Worm (Caenorhabditis elegans) whole organism, L2 larva: Measurements from ENCODE around the gene dmsr-12.

Experiments
- C34F6.9 ChIP-seq: fragments of 150-350 bp; optimal IDR thresholded peaks from 2 replicates; lab custom pipeline; 2014; ENCODE audit warnings: missing biosample characterization, missing genetic modification characterization
- F13H6.1 ChIP-seq: sonication (generic microtip); optimal IDR thresholded peaks from 2 replicates; lab custom pipeline; 2016; ENCODE audit warnings: missing genetic modification characterization, missing compliant biosample characterization
- R02D3.7 ChIP-seq: fragments of 150-350 bp; optimal IDR thresholded peaks from 2 replicates; lab custom pipeline; 2014; ENCODE audit warnings: missing biosample characterization, missing genetic modification characterization
- Y55F3AM.14 ChIP-seq: fragments of 200-800 bp; sonication (Bioruptor generic); optimal IDR thresholded peaks from 2 replicates; lab custom pipeline; 2018; ENCODE audit warnings: mild to moderate bottlenecking, missing genetic modification characterization, missing compliant biosample characterization
- aly-2 ChIP-seq: fragments of 150-350 bp; optimal IDR thresholded peaks from 2 replicates; lab custom pipeline; 2014; ENCODE audit warnings: missing biosample characterization, missing genetic modification characterization
- ama-1 ChIP-seq: fragments of 150-350 bp; optimal IDR thresholded peaks from 2 replicates; lab custom pipeline; 2018; ENCODE audit warnings: inconsistent platforms
- blmp-1 ChIP-seq: sonication (generic microtip); optimal IDR thresholded peaks from 2 replicates; lab custom pipeline; 2017; ENCODE audit warnings: missing genetic modification characterization, mild to moderate bottlenecking, missing compliant biosample characterization, antibody characterized with exemption, moderate library complexity; ENCODE audit not compliant: insufficient read depth
- ceh-16 ChIP-seq: fragments of 150-350 bp; optimal IDR thresholded peaks from 2 replicates; lab custom pipeline; 2014; ENCODE audit warnings: missing biosample characterization, missing genetic modification characterization
- ceh-82 ChIP-seq: fragments of 150-350 bp; optimal IDR thresholded peaks from 2 replicates; lab custom pipeline; 2014; ENCODE audit warnings: missing biosample characterization, missing genetic modification characterization
- crh-2 ChIP-seq: sonication (generic microtip); optimal IDR thresholded peaks from 2 replicates; lab custom pipeline; 2017; ENCODE audit warnings: missing biosample characterization, missing genetic modification characterization
- egl-27 ChIP-seq: sonication (generic microtip); optimal IDR thresholded peaks from 3 replicates; lab custom pipeline; 2017; ENCODE audit warnings: missing biosample characterization, missing genetic modification reagents, missing genetic modification characterization
- elt-1 ChIP-seq: fragments of 150-350 bp; optimal IDR thresholded peaks from 2 replicates; lab custom pipeline; 2014; ENCODE audit warnings: missing biosample characterization, missing genetic modification characterization
- fos-1 ChIP-seq: fragments of 150-350 bp; optimal IDR thresholded peaks from 2 replicates; lab custom pipeline; 2014; ENCODE audit warnings: missing biosample characterization, missing genetic modification characterization
- gmeb-1 ChIP-seq: fragments of 150-350 bp; optimal IDR thresholded peaks from 2 replicates; lab custom pipeline; 2014; ENCODE audit warnings: missing biosample characterization, missing genetic modification characterization
- lin-11 ChIP-seq: fragments of 150-350 bp; sonication (generic microtip); optimal IDR thresholded peaks from 2 replicates; lab custom pipeline; 2014; ENCODE audit warnings: missing biosample characterization, missing genetic modification characterization, inconsistent platforms, mixed read lengths
- lin-13 ChIP-seq: fragments of 150-350 bp; optimal IDR thresholded peaks from 2 replicates; lab custom pipeline; 2014; ENCODE audit warnings: missing biosample characterization, missing genetic modification reagents, missing genetic modification characterization
- lin-39 ChIP-seq: fragments of 150-350 bp; optimal IDR thresholded peaks from 2 replicates; lab custom pipeline; 2014; ENCODE audit warnings: missing biosample characterization, missing genetic modification reagents, missing genetic modification characterization
- lsy-2 ChIP-seq, 2 experiments: fragments of 150-350 bp in 1 of 2; sonication (generic microtip) in 1 of 2; optimal IDR thresholded peaks; 2 replicates each; lab custom pipeline; 2014 to 2017; ENCODE audit warnings: missing biosample characterization in 2 of 2, missing genetic modification characterization in 2 of 2
- mbf-1 ChIP-seq: sonication (generic microtip); optimal IDR thresholded peaks from 2 replicates; lab custom pipeline; 2017; ENCODE audit warnings: missing biosample characterization, missing genetic modification characterization
- mdl-1 ChIP-seq, 2 experiments: fragments of 150-350 bp in 1 of 2; sonication (generic microtip) in 1 of 2; optimal IDR thresholded peaks; 2 replicates each; lab custom pipeline; 2017; ENCODE audit warnings: missing biosample characterization in 2 of 2, missing genetic modification characterization in 2 of 2
- nhr-10 ChIP-seq: sonication (generic microtip); optimal IDR thresholded peaks from 2 replicates; lab custom pipeline; 2017; ENCODE audit warnings: missing biosample characterization, missing genetic modification characterization
- nhr-12 ChIP-seq: fragments of 150-350 bp; optimal IDR thresholded peaks from 2 replicates; lab custom pipeline; 2014; ENCODE audit warnings: missing biosample characterization, missing genetic modification characterization
- nhr-129 ChIP-seq: fragments of 150-350 bp; optimal IDR thresholded peaks from 2 replicates; lab custom pipeline; 2014; ENCODE audit warnings: missing biosample characterization, missing genetic modification characterization
- nhr-21 ChIP-seq: fragments of 150-350 bp; optimal IDR thresholded peaks from 2 replicates; lab custom pipeline; 2014; ENCODE audit warnings: missing biosample characterization, missing genetic modification characterization
- nhr-6 ChIP-seq: fragments of 150-350 bp; optimal IDR thresholded peaks from 2 replicates; lab custom pipeline; 2014; ENCODE audit warnings: missing biosample characterization, missing genetic modification characterization
- nhr-77 ChIP-seq: fragments of 150-350 bp; optimal IDR thresholded peaks from 2 replicates; lab custom pipeline; 2014; ENCODE audit warnings: missing biosample characterization, missing genetic modification characterization
- peb-1 ChIP-seq: fragments of 150-350 bp; optimal IDR thresholded peaks from 2 replicates; lab custom pipeline; 2014; ENCODE audit warnings: missing biosample characterization, missing genetic modification characterization
- sem-4 ChIP-seq: fragments of 150-350 bp; optimal IDR thresholded peaks from 2 replicates; lab custom pipeline; 2014; ENCODE audit warnings: missing biosample characterization, missing genetic modification reagents, missing genetic modification characterization
- sma-3 ChIP-seq: sonication (generic microtip); optimal IDR thresholded peaks from 2 replicates; lab custom pipeline; 2016; ENCODE audit warnings: missing genetic modification reagents, missing genetic modification characterization, missing compliant biosample characterization
- snpc-4 ChIP-seq: fragments of 150-350 bp; optimal IDR thresholded peaks from 2 replicates; lab custom pipeline; 2014; ENCODE audit warnings: missing biosample characterization, missing genetic modification characterization
- unc-39 ChIP-seq: fragments of 150-350 bp; optimal IDR thresholded peaks from 2 replicates; lab custom pipeline; 2014; ENCODE audit warnings: missing biosample characterization, missing genetic modification characterization
- unc-55 ChIP-seq: fragments of 150-350 bp; sonication (generic microtip); optimal IDR thresholded peaks from 3 replicates; lab custom pipeline; 2014; ENCODE audit warnings: missing biosample characterization, missing genetic modification reagents, missing genetic modification characterization
- unc-62 ChIP-seq: fragments of 150-350 bp; optimal IDR thresholded peaks from 2 replicates; lab custom pipeline; 2014; ENCODE audit warnings: missing biosample characterization, missing genetic modification reagents, missing genetic modification characterization
- zag-1 ChIP-seq: fragments of 150-350 bp; optimal IDR thresholded peaks from 2 replicates; lab custom pipeline; 2014; ENCODE audit warnings: missing biosample characterization, missing genetic modification characterization

Gene dmsr-12

DNA sequence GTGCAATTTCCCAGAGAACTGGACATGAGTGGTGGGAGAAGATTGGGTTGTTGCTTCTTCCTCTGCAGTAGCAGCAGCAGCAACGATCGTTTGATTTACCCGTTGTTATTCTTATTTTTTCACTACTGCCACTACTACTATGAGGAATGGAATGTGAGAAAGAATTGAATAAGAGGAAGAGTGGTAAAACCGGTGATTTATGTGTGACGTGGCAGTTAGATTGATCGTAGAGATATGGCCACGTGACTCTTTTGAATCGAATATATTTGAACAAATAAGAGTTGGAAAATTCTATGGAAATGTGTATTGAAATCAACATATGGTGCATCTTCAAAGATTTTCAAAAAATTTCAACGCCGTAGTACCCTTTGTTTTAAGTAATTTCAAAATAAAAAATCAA is 10.0 kb downstream of the dmsr-12 start:
- no peak for TF ChIP-seq elt-1 (tag; lab: Kevin White, UChicago)
- peak; percentile 7 for TF ChIP-seq C34F6.9
- peak; percentile 83 for TF ChIP-seq crh-2
- TF ChIP-seq nhr-21 (tag; lab: Kevin White, UChicago) = no peak
- TF ChIP-seq egl-27 (tag; lab: Kevin White, UChicago) = no peak
- TF ChIP-seq, all 48 proteins: peak for 2

DNA sequence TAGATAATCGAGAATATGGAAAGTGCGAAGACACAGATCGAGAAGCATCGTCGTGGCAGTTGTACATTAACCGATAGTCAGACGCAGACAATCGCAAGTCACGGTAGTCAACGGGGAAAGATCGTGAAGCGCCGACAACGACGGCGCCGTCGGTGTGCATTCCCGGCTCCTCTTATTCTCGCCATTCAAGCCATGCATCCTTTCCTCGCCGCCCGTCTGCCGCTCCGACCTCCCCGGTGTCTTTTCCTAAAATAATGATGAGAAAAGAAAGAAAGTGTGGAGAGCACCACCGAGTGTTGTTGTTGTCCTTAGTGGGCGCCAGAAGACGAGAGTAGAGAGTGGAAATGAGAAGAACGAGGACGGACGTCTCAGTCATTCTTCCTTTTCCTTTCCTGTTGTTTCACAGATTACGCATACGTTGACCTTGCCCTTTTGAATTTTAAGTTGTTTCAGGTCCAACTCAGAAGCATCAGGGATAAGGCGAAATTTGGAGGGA is 12.4 kb downstream of the dmsr-12 start, which contains the start of gene ZC404.1:
Gene ZC404.1, plus strand, starts transcription at position 446 of the 496 bp plus-strand sequence.
- TF ChIP-seq snpc-4 (tag; lab: Kevin White, UChicago) (peak; percentile 62), ceh-16 (peak; percentile 27), unc-62 (GFP tag; lab: Kevin White, UChicago) (no peak), unc-55 (GFP tag; lab: Kevin White, UChicago) (peak; percentile 38), nhr-129 (peak; percentile 6), F13H6.1 (tag; lab: Kevin White, UChicago) (peak; percentile 34), lin-13 (no peak)

DNA sequence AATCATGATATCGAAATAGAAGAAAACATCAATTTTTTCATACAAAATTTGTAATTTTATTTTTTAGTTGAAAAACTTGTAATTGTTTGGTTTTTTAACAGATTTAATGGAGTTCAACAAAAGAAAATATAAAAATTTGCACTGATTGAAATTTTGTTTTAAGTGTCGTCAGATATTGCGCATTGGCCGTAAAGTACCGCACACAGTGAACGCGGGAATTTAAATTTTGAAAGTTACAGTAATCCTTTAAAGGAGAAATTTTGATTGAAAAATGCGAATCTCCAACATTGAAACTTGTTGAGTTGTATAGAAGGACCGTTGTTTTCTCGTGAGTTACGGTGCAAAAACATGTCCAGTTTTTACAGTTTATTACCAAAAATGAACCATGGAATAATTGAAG is 13.3 kb downstream of the dmsr-12 start:
- TF ChIP-seq F13H6.1 (tag; lab: Kevin White, UChicago) (no peak), mdl-1 (tag; optimal IDR thresholded peaks at IDR 0.05; lab: Kevin White, UChicago) (no peak), lsy-2 (tag; optimal IDR thresholded peaks at IDR 0.05; lab: Kevin White, UChicago) (peak in 1 of 2 experiments; percentile 27)

DNA sequence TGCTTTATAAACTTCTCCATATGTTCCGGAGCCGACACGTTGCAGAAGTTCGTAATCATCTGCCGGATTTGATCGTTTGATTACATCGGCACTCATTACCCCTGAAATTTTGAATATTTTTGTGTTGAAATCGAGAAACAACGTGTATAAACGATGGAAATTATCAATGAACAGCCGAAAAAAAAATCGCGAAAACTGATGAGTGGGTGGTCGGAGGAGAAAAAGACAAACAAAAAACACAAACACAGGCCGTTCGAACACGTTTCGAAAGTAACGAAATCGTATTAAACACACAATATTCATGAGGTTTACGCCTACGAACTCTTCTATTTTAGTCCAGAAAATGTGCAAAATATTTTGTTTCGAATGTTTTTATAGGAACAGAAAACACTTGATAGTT is 13.7 kb downstream of the dmsr-12 start, which contains the start of gene gck-2:
Gene gck-2, minus strand, starts transcription at position 101 of the 400 bp plus-strand sequence.
- TF ChIP-seq nhr-12 (tag; lab: Kevin White, UChicago) = no peak
- no peak for TF ChIP-seq mbf-1
- TF ChIP-seq lin-13 = no peak
- TF ChIP-seq fos-1 (tag; lab: Kevin White, UChicago) = no peak
- TF ChIP-seq lin-11 = no peak
- TF ChIP-seq Y55F3AM.14 (GFP tag; lab: Kevin White, UChicago) = no peak
- no peak for TF ChIP-seq nhr-77 (tag; lab: Kevin White, UChicago)
- no peak for TF ChIP-seq sem-4 (tag; lab: Kevin White, UChicago)
- no peak for TF ChIP-seq lin-39 (tag; lab: Kevin White, UChicago)

DNA sequence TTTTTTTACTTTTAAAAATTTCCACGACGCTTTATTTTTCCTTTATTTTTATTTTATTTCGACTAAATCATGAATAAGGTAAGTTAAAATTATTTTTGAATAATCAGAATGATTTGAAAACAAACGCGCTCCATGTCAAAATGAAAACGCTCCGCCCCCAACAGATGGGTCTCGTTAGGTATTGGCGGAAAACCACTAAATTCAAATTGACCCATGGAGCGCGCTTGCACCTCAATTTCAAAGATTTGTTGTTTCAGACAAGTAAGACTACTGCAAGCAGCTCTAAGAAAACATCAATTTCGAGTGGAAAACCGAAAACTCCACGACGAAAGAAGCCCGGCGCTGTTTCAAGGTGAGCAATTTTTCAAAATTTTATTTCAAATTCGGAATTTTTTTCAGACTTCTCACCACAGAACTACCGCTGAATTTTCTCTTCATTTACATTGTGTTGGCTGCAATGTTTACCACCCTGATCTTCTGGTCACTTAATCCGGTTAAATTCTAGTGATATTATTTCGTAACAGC is 18.3 kb downstream of the dmsr-12 start, which contains the start of gene ZC404.2:
Gene ZC404.2, plus strand, starts transcription at position 47 of the 525 bp plus-strand sequence.
- TF ChIP-seq lsy-2 (tag; optimal IDR thresholded peaks at IDR 0.05; lab: Kevin White, UChicago) = no peak
- no peak for TF ChIP-seq ama-1 (lab: Kevin White, UChicago)
- no peak for TF ChIP-seq zag-1
- no peak for TF ChIP-seq sem-4 (tag; lab: Kevin White, UChicago)
- TF ChIP-seq peb-1 (tag; lab: Kevin White, UChicago) = no peak
- no peak for TF ChIP-seq lin-39 (tag; lab: Kevin White, UChicago)
- TF ChIP-seq nhr-12 (tag; lab: Kevin White, UChicago) = no peak
- TF ChIP-seq unc-39 = no peak
- no peak for TF ChIP-seq nhr-10
- no peak for TF ChIP-seq F13H6.1 (tag; lab: Kevin White, UChicago)
- TF ChIP-seq ceh-82 (tag; lab: Kevin White, UChicago) = no peak
- TF ChIP-seq elt-1 (tag; lab: Kevin White, UChicago) = no peak
- no peak for TF ChIP-seq gmeb-1 (tag; lab: Kevin White, UChicago)
- TF ChIP-seq ceh-16 = no peak
- TF ChIP-seq aly-2 (tag; lab: Kevin White, UChicago) = no peak
- no peak for TF ChIP-seq blmp-1 (tag; lab: Kevin White, UChicago)
- no peak for TF ChIP-seq sma-3
- TF ChIP-seq nhr-6 (tag; lab: Kevin White, UChicago) = no peak
- no peak for TF ChIP-seq R02D3.7 (tag; lab: Kevin White, UChicago)
- TF ChIP-seq, all 48 proteins: peak for 0
